Fruit fly (Drosophila melanogaster): Measurements from ENCODE around the gene CG3430.
A peak's percentile ranks its signal among the peaks of the same experiment; 100 is the strongest.

Gene CG3430

dm6 chr2L:6941731-6942130, 15.1 kb upstream of the CG3430 start:
- TF ChIP-seq CG17801 (GFP tag; optimal IDR thresholded peaks at IDR 0.05; ENCODE audit: partially characterized antibody): no peak

- no peak for TF ChIP-seq CG17801 (GFP tag; optimal IDR thresholded peaks at IDR 0.05; ENCODE audit: partially characterized antibody)
Observed at dm6 chr2L:6942714-6943113, 14.1 kb upstream of the CG3430 start, which contains the start of gene CG18304. CG18304 (minus strand) TSS chr2L:6942814.

- peak; percentile 30 for TF ChIP-seq CG17801 (GFP tag; optimal IDR thresholded peaks at IDR 0.05; ENCODE audit: partially characterized antibody)
Observed at dm6 chr2L:6945088-6945487, 11.7 kb upstream of the CG3430 start, which contains the start of gene Fgop2. Fgop2 (minus strand) TSS chr2L:6945289.

dm6 chr2L:6948540-6948942, 8.3 kb upstream of the CG3430 start, which contains the start of gene ihog:
ihog (minus strand) TSS chr2L:6948808.
- no peak for TF ChIP-seq CG17801 (GFP tag; optimal IDR thresholded peaks at IDR 0.05; ENCODE audit: partially characterized antibody)

dm6 chr2L:6950096-6950495, 6.7 kb upstream of the CG3430 start, which contains the start of the genes Gas41 and SA1:
Gas41 (minus strand) TSS chr2L:6950207.
SA1 (plus strand) TSS chr2L:6950421.
- TF ChIP-seq CG17801 (GFP tag; optimal IDR thresholded peaks at IDR 0.05; ENCODE audit: partially characterized antibody): peak; percentile 18

- no peak for TF ChIP-seq CG17801 (GFP tag; optimal IDR thresholded peaks at IDR 0.05; ENCODE audit: partially characterized antibody)
Observed at dm6 chr2L:6960165-6960564, 3.4 kb downstream of the CG3430 start, which contains the start of the genes Atac1 and Hmgcl. Atac1 (minus strand) TSS chr2L:6960328. Hmgcl (plus strand) TSS chr2L:6960377.

dm6 chr2L:6964022-6964434, 7.2 kb downstream of the CG3430 start, which contains the start of the genes sip2 and Coprox:
sip2 (minus strand) TSS chr2L:6964074.
Coprox (plus strand) TSS chr2L:6964421.
- TF ChIP-seq CG17801 (GFP tag; optimal IDR thresholded peaks at IDR 0.05; ENCODE audit: partially characterized antibody): peak; percentile 68

dm6 chr2L:6964632-6965031, 7.8 kb downstream of the CG3430 start:
- TF ChIP-seq CG17801 (GFP tag; optimal IDR thresholded peaks at IDR 0.05; ENCODE audit: partially characterized antibody): no peak

dm6 chr2L:6966309-6966708, 9.5 kb downstream of the CG3430 start:
- no peak for TF ChIP-seq CG17801 (GFP tag; optimal IDR thresholded peaks at IDR 0.05; ENCODE audit: partially characterized antibody)

- no peak for TF ChIP-seq CG17801 (GFP tag; optimal IDR thresholded peaks at IDR 0.05; ENCODE audit: partially characterized antibody)
Observed at dm6 chr2L:6967422-6968012, 10.7 kb downstream of the CG3430 start, which contains the start of gene Sumo. Sumo (minus strand) TSS chr2L:6967644.

- peak; percentile 1 for TF ChIP-seq CG17801 (GFP tag; optimal IDR thresholded peaks at IDR 0.05; ENCODE audit: partially characterized antibody)
Observed at dm6 chr2L:6968013-6968517, 11.3 kb downstream of the CG3430 start.

dm6 chr2L:6970813-6971212, 14.0 kb downstream of the CG3430 start:
- no peak for TF ChIP-seq CG17801 (GFP tag; optimal IDR thresholded peaks at IDR 0.05; ENCODE audit: partially characterized antibody)

- TF ChIP-seq CG17801 (GFP tag; optimal IDR thresholded peaks at IDR 0.05; ENCODE audit: partially characterized antibody): no peak
Observed at dm6 chr2L:6971597-6972036, 14.8 kb downstream of the CG3430 start, which contains the start of gene snRNP-U1-70K. snRNP-U1-70K (minus strand) TSS chr2L:6971737.

- TF ChIP-seq CG17801 (GFP tag; optimal IDR thresholded peaks at IDR 0.05; ENCODE audit: partially characterized antibody): no peak
Observed at dm6 chr2L:6991085-6991484, 34.3 kb downstream of the CG3430 start.

dm6 chr2L:6998736-6999135, 41.9 kb downstream of the CG3430 start:
- TF ChIP-seq CG17801 (GFP tag; optimal IDR thresholded peaks at IDR 0.05; ENCODE audit: partially characterized antibody): no peak

- no peak for TF ChIP-seq CG17801 (GFP tag; optimal IDR thresholded peaks at IDR 0.05; ENCODE audit: partially characterized antibody)
Observed at dm6 chr2L:7004304-7004703, 47.5 kb downstream of the CG3430 start.

Data from ovary, adult (tissue).